Fruit fly (Drosophila melanogaster) whole organism, wandering third instar larva: ENCODE results near the gene CG1965.

Source experiments
- Abd-B ChIP-seq: fragments of >200 bp; optimal IDR thresholded peaks from 2 replicates; lab custom pipeline; 2017; ENCODE audit warnings: missing biosample characterization, missing genetic modification characterization
- CG9705 ChIP-seq: fragments of 200-800 bp; sonication (Bioruptor generic); optimal IDR thresholded peaks from 2 replicates; lab custom pipeline; 2018; ENCODE audit warnings: missing biosample characterization, mild to moderate bottlenecking, missing genetic modification characterization
- HLH106 ChIP-seq: fragments of 200-800 bp; optimal IDR thresholded peaks from 3 replicates; lab custom pipeline; 2019; ENCODE audit warnings: missing biosample characterization, mild to moderate bottlenecking, missing genetic modification characterization, moderate library complexity
- Hr78 ChIP-seq: fragments of >200 bp; optimal IDR thresholded peaks from 2 replicates; lab custom pipeline; 2017; ENCODE audit warnings: missing biosample characterization, missing genetic modification characterization
- pan ChIP-seq: fragments of >200 bp; optimal IDR thresholded peaks from 2 replicates; lab custom pipeline; 2017
- usp ChIP-seq: fragments of >200 bp; optimal IDR thresholded peaks from 2 replicates; lab custom pipeline; 2017; ENCODE audit warnings: missing biosample characterization, missing genetic modification characterization

DNA sequence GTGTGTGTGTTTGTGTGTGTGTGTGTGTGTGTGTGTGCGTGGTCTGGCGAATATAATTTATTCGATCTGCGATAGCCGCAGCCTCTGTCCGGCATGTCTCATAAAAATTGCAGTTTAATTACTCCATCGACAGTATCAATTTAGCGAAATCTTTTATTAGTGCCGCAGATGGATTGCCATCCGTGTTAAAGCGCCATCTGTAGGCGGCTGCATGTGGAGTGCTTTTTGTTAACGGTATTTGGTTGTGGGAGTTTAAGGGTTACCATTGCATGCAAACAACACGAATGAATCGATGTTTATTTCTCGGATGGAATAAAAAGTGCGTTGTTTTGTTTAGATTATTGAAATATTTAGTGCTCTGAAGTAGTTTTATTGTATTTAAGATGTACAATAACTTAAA is 37.8 kb upstream of the CG1965 start:
- TF ChIP-seq usp (no peak), HLH106 (tag; lab: Kevin White, UChicago) (no peak), pan (lab: Kevin White, UChicago) (no peak), CG9705 (no peak), Abd-B (GFP tag; lab: Kevin White, UChicago) (no peak), Hr78 (GFP tag; lab: Kevin White, UChicago) (no peak)
